Worm (Caenorhabditis elegans) whole organism, early embryonic: Measurements from ENCODE around the gene C09G5.13.

ENCODE experiments used
- B0310.2 ChIP-seq: sonication (generic microtip); optimal IDR thresholded peaks from 2 replicates; lab custom pipeline; 2016; ENCODE audit warnings: mild to moderate bottlenecking, missing genetic modification characterization, missing compliant biosample characterization
- F13C5.2 ChIP-seq: sonication (generic microtip); optimal IDR thresholded peaks from 2 replicates; lab custom pipeline; 2017; ENCODE audit warnings: mild to moderate bottlenecking, missing genetic modification characterization, inconsistent platforms, missing compliant biosample characterization
- ama-1 ChIP-seq: fragments of 150-350 bp; optimal IDR thresholded peaks from 2 replicates; lab custom pipeline; 2014
- ceh-36 ChIP-seq: sonication (generic microtip); optimal IDR thresholded peaks from 2 replicates; lab custom pipeline; 2016; ENCODE audit warnings: missing genetic modification characterization, inconsistent platforms, missing compliant biosample characterization
- ets-7 ChIP-seq: sonication (generic microtip); optimal IDR thresholded peaks from 2 replicates; lab custom pipeline; 2016; ENCODE audit warnings: missing genotype, missing genetic modification characterization, missing compliant biosample characterization
- flt-1 ChIP-seq: fragments of 200-800 bp; sonication (Bioruptor generic); IDR thresholded peaks from 2 replicates; pipeline ENCODE4 v1.3.6; 2022; ENCODE audit warnings: missing genetic modification characterization, missing compliant biosample characterization
- hnd-1 ChIP-seq: sonication (generic microtip); optimal IDR thresholded peaks from 2 replicates; lab custom pipeline; 2016; ENCODE audit warnings: missing genetic modification characterization, missing compliant biosample characterization
- pes-1 ChIP-seq: fragments of 200-800 bp; sonication (Bioruptor generic); IDR thresholded peaks from 2 replicates; pipeline ENCODE4 v1.3.6; 2022; ENCODE audit warnings: missing genetic modification reagents, missing genetic modification characterization, missing compliant biosample characterization
- scrt-1 ChIP-seq: fragments of 200-800 bp; sonication (Bioruptor generic); IDR thresholded peaks from 2 replicates; pipeline ENCODE4 v1.3.6; 2022; ENCODE audit warnings: missing genetic modification characterization, missing compliant biosample characterization
- sea-1 ChIP-seq: fragments of 200-800 bp; sonication (Bioruptor generic); conservative IDR thresholded peaks from 2 replicates; pipeline ENCODE4 v1.3.6; 2022; ENCODE audit warnings: missing genetic modification characterization, missing compliant biosample characterization
- tbx-11 ChIP-seq: fragments of 200-800 bp; sonication (Bioruptor generic); IDR thresholded peaks from 2 replicates; pipeline ENCODE4 v1.3.6; 2022; ENCODE audit warnings: missing genetic modification characterization, missing compliant biosample characterization
- tbx-37 ChIP-seq: fragments of 200-800 bp; sonication (Bioruptor generic); conservative IDR thresholded peaks from 2 replicates; pipeline ENCODE4 v1.3.6; 2022; ENCODE audit warnings: missing genetic modification reagents, missing genetic modification characterization, missing compliant biosample characterization

- no peak for TF ChIP-seq scrt-1 (GFP tag; lab: Robert Waterston, UW)
- no peak for TF ChIP-seq ama-1 (lab: Kevin White, UChicago)
- no peak for TF ChIP-seq tbx-11 (GFP tag; lab: Robert Waterston, UW)
- TF ChIP-seq tbx-37 = no peak
- TF ChIP-seq ceh-36 (tag; lab: Kevin White, UChicago) = no peak
- TF ChIP-seq pes-1 (GFP tag; lab: Robert Waterston, UW) = no peak
- TF ChIP-seq F13C5.2 (tag; lab: Kevin White, UChicago) = no peak
- TF ChIP-seq flt-1 (GFP tag; lab: Robert Waterston, UW) = no peak
- TF ChIP-seq ets-7 (tag; lab: Kevin White, UChicago) = no peak
- TF ChIP-seq sea-1 = no peak
- no peak for TF ChIP-seq hnd-1 (tag; lab: Kevin White, UChicago)
- no peak for TF ChIP-seq B0310.2 (tag; lab: Kevin White, UChicago)
These were observed 44.4 kb downstream of the C09G5.13 start for ce11 chrII:10761653-10762052.
